Worm (Caenorhabditis elegans): ENCODE measurements around the gene grl-19.

The grl-19 gene

ce11 chrIV:274185-274584 lies 21.8 kb upstream of the grl-19 start, which contains the start of gene sma-10:
TSS of gene sma-10 (plus strand) at chrIV:274420.
- TF ChIP-seq unc-62 (GFP tag; optimal IDR thresholded peaks at IDR 0.05) = no peak

DNA sequence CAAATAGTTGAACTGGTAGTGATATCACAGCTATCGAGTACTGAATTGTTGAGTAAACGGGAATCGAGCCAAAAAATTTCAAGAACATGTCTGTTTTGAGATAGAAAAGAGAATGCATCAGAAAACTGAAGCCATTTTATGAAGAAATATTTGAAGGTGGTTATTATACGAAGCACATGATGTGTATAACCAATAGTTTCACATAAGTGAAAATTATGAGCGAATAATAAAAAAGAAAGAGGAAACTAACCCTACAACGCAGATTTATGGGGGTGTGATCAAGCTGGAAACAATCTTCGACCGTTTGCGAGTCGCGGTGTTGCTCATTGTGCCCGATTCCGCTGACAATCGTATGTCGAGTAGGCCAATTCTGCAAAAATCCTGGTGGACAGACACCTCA lies 20.9 kb upstream of the grl-19 start, which contains the start of gene srh-282:
srh-282 (minus strand) TSS at position 101 of the 400 bp plus-strand sequence.
- TF ChIP-seq unc-62 (GFP tag; optimal IDR thresholded peaks at IDR 0.05) = no peak

DNA sequence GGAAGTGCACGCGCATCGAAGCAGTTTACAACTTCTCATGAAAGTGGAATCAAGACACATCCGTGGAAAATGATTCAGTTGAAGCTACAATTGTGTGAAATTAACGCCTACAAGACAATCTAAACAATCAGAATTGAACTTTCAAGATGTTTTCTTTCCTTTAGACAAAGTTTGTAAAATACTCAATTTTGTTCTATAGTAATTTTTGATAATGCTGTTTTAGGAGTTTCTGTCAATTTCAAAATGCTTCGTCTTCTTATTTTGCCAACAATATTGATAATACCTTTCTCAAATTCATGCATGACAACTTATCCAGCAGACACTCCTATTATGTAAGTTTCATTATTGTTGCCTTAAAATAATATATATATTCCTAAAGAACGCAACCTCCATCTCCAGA lies 16.8 kb upstream of the grl-19 start, which contains the start of gene T21D12.11:
T21D12.11 (plus strand) TSS at position 301 of the 400 bp plus-strand sequence.
- TF ChIP-seq unc-62 (GFP tag; optimal IDR thresholded peaks at IDR 0.05) = no peak

- no peak for TF ChIP-seq unc-62 (GFP tag; optimal IDR thresholded peaks at IDR 0.05)
These were observed 13.8 kb upstream of the grl-19 start, which contains the start of gene T21D12.12 for ce11 chrIV:266148-266547. TSS of gene T21D12.12 (plus strand) at chrIV:266448.

ce11 chrIV:264182-264709 lies 11.9 kb upstream of the grl-19 start, which contains the start of gene pat-6:
TSS of gene pat-6 (minus strand) at chrIV:264232.
- no peak for TF ChIP-seq unc-62 (GFP tag; optimal IDR thresholded peaks at IDR 0.05)

- TF ChIP-seq unc-62 (GFP tag; optimal IDR thresholded peaks at IDR 0.05) = no peak
These were observed 10.1 kb upstream of the grl-19 start for ce11 chrIV:262460-262859.

DNA sequence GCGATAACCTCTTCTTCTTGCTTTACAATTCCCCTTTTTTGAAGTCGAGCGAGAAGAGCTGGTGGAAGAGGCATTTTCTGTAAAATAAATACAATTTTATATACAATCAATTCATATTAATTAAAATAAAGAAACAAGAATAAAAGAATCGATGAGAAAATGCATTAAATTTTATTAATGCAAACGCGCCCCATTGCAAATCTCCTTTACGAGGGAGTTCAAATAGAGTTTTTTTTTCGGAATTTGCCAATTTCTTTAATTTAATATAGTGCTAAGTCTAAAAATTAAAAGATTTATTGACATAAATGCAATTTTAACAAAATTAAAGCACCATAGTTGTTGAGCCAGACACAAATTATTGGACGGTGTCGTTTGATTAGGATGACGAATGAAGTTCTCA lies 9.3 kb upstream of the grl-19 start, which contains the start of gene pqbp-1.1:
pqbp-1.1 (minus strand) TSS at position 77 of the 400 bp plus-strand sequence.
- TF ChIP-seq unc-62 (GFP tag; optimal IDR thresholded peaks at IDR 0.05) = no peak

DNA sequence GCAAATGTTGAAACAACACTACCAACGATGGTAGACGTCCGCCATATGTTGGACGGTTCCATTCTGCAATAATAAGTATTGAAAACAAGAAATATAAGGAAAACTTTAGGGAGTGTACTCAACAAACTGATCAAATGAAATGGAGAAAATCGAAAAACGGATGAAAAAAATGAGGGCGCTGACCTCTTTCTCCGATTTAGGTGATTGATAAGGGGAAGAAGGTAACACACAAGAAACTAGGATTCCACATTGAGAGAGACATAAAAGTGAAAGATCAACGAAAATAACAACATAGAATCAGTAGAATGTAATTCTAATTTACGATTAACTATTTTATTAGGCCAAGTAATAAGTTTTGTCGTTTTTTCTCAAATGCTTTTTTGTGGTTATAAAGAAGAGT lies 6.8 kb upstream of the grl-19 start, which contains the start of gene dpy-9:
dpy-9 (minus strand) TSS at position 63 of the 400 bp plus-strand sequence.
- no peak for TF ChIP-seq unc-62 (GFP tag; optimal IDR thresholded peaks at IDR 0.05)

ce11 chrIV:258362-258761 lies 6.0 kb upstream of the grl-19 start:
- no peak for TF ChIP-seq unc-62 (GFP tag; optimal IDR thresholded peaks at IDR 0.05)

- TF ChIP-seq unc-62 (GFP tag; optimal IDR thresholded peaks at IDR 0.05) = no peak
These were observed 4.7 kb upstream of the grl-19 start, which contains the start of gene R02D3.8 for ce11 chrIV:257095-257494. TSS of gene R02D3.8 (minus strand) at chrIV:257203.

DNA sequence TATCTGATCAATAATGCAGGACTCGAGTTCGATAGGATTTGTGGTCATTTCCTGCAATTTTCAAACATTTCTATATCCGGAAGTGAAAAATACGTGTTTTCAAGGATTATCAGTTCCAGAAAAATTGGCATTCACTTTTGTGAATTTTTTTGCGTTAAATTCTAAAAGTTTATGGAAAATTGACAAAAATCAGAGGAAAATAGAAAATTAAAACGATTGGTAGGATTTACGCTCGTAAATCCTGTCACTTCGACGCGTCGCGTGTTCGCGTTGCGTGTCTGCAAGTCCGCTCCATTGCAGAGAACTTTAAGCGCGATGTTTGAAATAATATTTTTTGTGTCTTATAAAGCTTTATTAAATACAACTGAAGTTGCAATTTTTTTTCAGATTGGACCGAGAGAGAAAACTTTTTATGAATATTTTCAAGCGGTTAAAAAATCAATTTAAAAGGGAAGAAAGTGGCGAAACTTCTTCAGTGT lies 3.1 kb upstream of the grl-19 start, which contains the start of gene rcat-1:
rcat-1 (minus strand) TSS at position 51 of the 479 bp plus-strand sequence.
- TF ChIP-seq unc-62 (GFP tag; optimal IDR thresholded peaks at IDR 0.05) = no peak

ce11 chrIV:247494-247893 lies 4.9 kb downstream of the grl-19 start:
- no peak for TF ChIP-seq unc-62 (GFP tag; optimal IDR thresholded peaks at IDR 0.05)

ce11 chrIV:244843-245242 lies 7.5 kb downstream of the grl-19 start, which contains the start of gene aass-1:
TSS of gene aass-1 (plus strand) at chrIV:245143.
- TF ChIP-seq unc-62 (GFP tag; optimal IDR thresholded peaks at IDR 0.05) = no peak

- no peak for TF ChIP-seq unc-62 (GFP tag; optimal IDR thresholded peaks at IDR 0.05)
These were observed 8.1 kb downstream of the grl-19 start for ce11 chrIV:244278-244677.

- no peak for TF ChIP-seq unc-62 (GFP tag; optimal IDR thresholded peaks at IDR 0.05)
These were observed 12.0 kb downstream of the grl-19 start, which contains the start of the genes fnta-1 and cogc-8 for ce11 chrIV:240257-240754. TSS of gene fnta-1 (minus strand) at chrIV:240307. TSS of gene cogc-8 (plus strand) at chrIV:240451.

DNA sequence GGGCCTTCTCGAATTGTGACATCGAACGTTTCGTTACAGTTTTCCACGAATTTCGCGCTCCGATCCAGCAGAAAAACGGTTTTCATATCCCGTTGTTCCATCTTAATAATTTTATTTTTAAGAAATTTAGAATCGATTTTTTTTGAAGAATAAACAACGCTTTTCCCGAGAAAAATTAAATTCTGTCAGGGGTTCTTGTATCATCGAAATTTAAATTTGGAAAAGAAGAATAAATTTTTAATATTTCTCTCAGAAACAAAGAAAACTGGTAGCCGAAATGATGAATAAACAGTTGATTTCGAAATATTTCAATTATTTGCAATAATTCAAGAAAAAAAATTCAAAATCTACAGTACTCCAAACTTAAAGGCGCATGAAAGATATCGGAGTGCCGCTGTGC lies 15.0 kb downstream of the grl-19 start, which contains the start of gene ints-13:
ints-13 (minus strand) TSS at position 101 of the 400 bp plus-strand sequence.
- no peak for TF ChIP-seq unc-62 (GFP tag; optimal IDR thresholded peaks at IDR 0.05)

- TF ChIP-seq unc-62 (GFP tag; optimal IDR thresholded peaks at IDR 0.05) = no peak
These were observed 16.2 kb downstream of the grl-19 start for ce11 chrIV:236138-236537.

Measured in whole organism, dauer.